Worm (Caenorhabditis elegans): Measurements from ENCODE around the gene grl-29.
"Not testable (repeated sequence)": the region's sequence is repeated elsewhere in the genome, so short reads cannot be mapped to it uniquely, and the experiment has no call there.

ce11 chrV:3559704-3560103, 4.7 kb upstream of the grl-29 start:
- not testable (repeated sequence) for TF ChIP-seq hlh-26 (GFP tag; conservative IDR thresholded peaks at IDR 0.05); pbrm-1 (GFP tag; IDR thresholded peaks at IDR 0.05); rcor-1 (GFP tag; IDR thresholded peaks at IDR 0.05); Y53F4B.3 (GFP tag; IDR thresholded peaks at IDR 0.05); snpc-4 (GFP tag; optimal IDR thresholded peaks at IDR 0.05); snpc-4 (tag; optimal IDR thresholded peaks at IDR 0.05)

All from whole organism, young adult.